Fruit fly (Drosophila melanogaster) whole organism, embryonic: ENCODE results near the gene Kdsr.

ENCODE experiments used
- CG7839 ChIP-seq: fragments of 200-800 bp; sonication (Bioruptor generic); optimal IDR thresholded peaks from 3 replicates; lab custom pipeline; 2018; ENCODE audit warnings: missing biosample characterization, mild to moderate bottlenecking, missing genetic modification characterization, moderate library complexity
- NFAT ChIP-seq: fragments of 200-800 bp; sonication (Bioruptor generic); IDR thresholded peaks from 2 replicates; pipeline ENCODE4 v1.3.6; 2022; ENCODE audit warnings: missing biosample characterization, missing genetic modification characterization

dm6 chr3R:25237314-25237713 is 25.0 kb downstream of the Kdsr start, which contains the start of gene Jhbp7:
- TF ChIP-seq NFAT (GFP tag; lab: Robert Waterston, UW) (no peak), CG7839 (tag; lab: Kevin White, UChicago) (no peak)
